Worm (Caenorhabditis elegans): ENCODE measurements around the gene C49F8.3.

Gene C49F8.3

ce11 chrX:13340970-13341369 is 46.4 kb downstream of the C49F8.3 start:
- TF ChIP-seq tra-4 (tag; optimal IDR thresholded peaks at IDR 0.05), result no peak

- no peak for TF ChIP-seq B0310.2 (tag; optimal IDR thresholded peaks at IDR 0.05)
- no peak for TF ChIP-seq ets-7 (tag; optimal IDR thresholded peaks at IDR 0.05)
- TF ChIP-seq hnd-1 (tag; optimal IDR thresholded peaks at IDR 0.05), result no peak
Observed at ce11 chrX:13339029-13339626, 48.2 kb downstream of the C49F8.3 start.

- TF ChIP-seq pes-1 (GFP tag; IDR thresholded peaks at IDR 0.05), result no peak
- no peak for TF ChIP-seq tbx-37 (GFP tag; conservative IDR thresholded peaks at IDR 0.05)
- no peak for TF ChIP-seq tra-4 (tag; optimal IDR thresholded peaks at IDR 0.05)
- no peak for TF ChIP-seq hnd-1 (tag; optimal IDR thresholded peaks at IDR 0.05)
- TF ChIP-seq scrt-1 (GFP tag; IDR thresholded peaks at IDR 0.05), result no peak
- TF ChIP-seq tbx-11 (GFP tag; IDR thresholded peaks at IDR 0.05), result no peak
- no peak for TF ChIP-seq sea-1 (GFP tag; conservative IDR thresholded peaks at IDR 0.05)
- TF ChIP-seq F13C5.2 (tag; optimal IDR thresholded peaks at IDR 0.05), result no peak
- no peak for TF ChIP-seq aly-1 (tag; optimal IDR thresholded peaks at IDR 0.05)
- no peak for TF ChIP-seq ceh-36 (tag; optimal IDR thresholded peaks at IDR 0.05)
- TF ChIP-seq ama-1 (optimal IDR thresholded peaks at IDR 0.05), result no peak
- TF ChIP-seq flt-1 (GFP tag; IDR thresholded peaks at IDR 0.05), result no peak
Observed at ce11 chrX:13337728-13338127, 49.6 kb downstream of the C49F8.3 start, which contains the start of gene ptr-24. Gene ptr-24 (plus strand): TSS chrX:13338028.

ce11 chrX:13337000-13337399 is 50.3 kb downstream of the C49F8.3 start:
- TF ChIP-seq ceh-36 (tag; optimal IDR thresholded peaks at IDR 0.05) (no peak), ets-7 (tag; optimal IDR thresholded peaks at IDR 0.05) (no peak), tra-4 (tag; optimal IDR thresholded peaks at IDR 0.05) (no peak), F13C5.2 (tag; optimal IDR thresholded peaks at IDR 0.05) (no peak), flt-1 (GFP tag; IDR thresholded peaks at IDR 0.05) (no peak), sea-1 (GFP tag; conservative IDR thresholded peaks at IDR 0.05) (no peak), aly-1 (tag; optimal IDR thresholded peaks at IDR 0.05) (no peak), tbx-11 (GFP tag; IDR thresholded peaks at IDR 0.05) (no peak), hnd-1 (tag; optimal IDR thresholded peaks at IDR 0.05) (no peak), hmg-4 (GFP tag; optimal IDR thresholded peaks at IDR 0.05) (no peak), B0310.2 (tag; optimal IDR thresholded peaks at IDR 0.05) (no peak), ceh-13 (GFP tag; optimal IDR thresholded peaks at IDR 0.05) (no peak), scrt-1 (GFP tag; IDR thresholded peaks at IDR 0.05) (no peak)

Measured in whole organism, early embryonic.